Fruit fly (Drosophila melanogaster): ENCODE measurements around the gene CG11369.

CG11369 gene

DNA sequence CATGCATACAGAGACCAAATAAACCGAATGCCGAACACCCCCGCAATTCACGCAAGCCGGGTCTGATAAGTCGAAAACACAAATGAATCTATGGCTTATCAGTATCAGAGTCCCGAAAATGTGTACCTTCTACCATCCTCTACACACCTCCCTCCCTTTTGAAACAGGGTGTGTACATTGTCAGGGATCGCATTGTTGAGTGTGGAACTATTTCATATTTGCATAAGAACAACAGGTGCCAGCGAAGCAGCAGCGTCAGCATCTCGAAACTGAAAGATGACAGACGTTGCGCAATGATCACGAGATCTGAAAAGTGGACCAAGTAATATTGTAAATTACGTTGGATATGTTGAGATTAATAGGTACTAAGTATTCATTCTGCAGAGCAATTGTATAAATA is 5.7 kb downstream of the CG11369 start (continued):
- no peak for TF ChIP-seq CG17912 (GFP tag; optimal IDR thresholded peaks at IDR 0.05)
- TF ChIP-seq trh (GFP tag; optimal IDR thresholded peaks at IDR 0.05), result peak; percentile 3
- TF ChIP-seq CG7271 (tag; optimal IDR thresholded peaks at IDR 0.05), result no peak
- TF ChIP-seq TFAM (GFP tag; optimal IDR thresholded peaks at IDR 0.05), result no peak
- TF ChIP-seq zf30C (GFP tag; optimal IDR thresholded peaks at IDR 0.05), result no peak
- TF ChIP-seq Chrac-16 (GFP tag; optimal IDR thresholded peaks at IDR 0.05), result no peak
- no peak for TF ChIP-seq BEAF-32 (GFP tag; optimal IDR thresholded peaks at IDR 0.05)
- no peak for TF ChIP-seq CG3995 (GFP tag; optimal IDR thresholded peaks at IDR 0.05)
- no peak for TF ChIP-seq HmgZ (tag; optimal IDR thresholded peaks at IDR 0.05)
- no peak for TF ChIP-seq lbe (GFP tag; optimal IDR thresholded peaks at IDR 0.05)
- TF ChIP-seq Xrp1 (GFP tag; IDR thresholded peaks at IDR 0.05), result peak; percentile 65
- peak; percentile 18 for TF ChIP-seq fd64A (GFP tag; optimal IDR thresholded peaks at IDR 0.05)
- TF ChIP-seq CG10209 (GFP tag; optimal IDR thresholded peaks at IDR 0.05), result peak; percentile 31
- no peak for TF ChIP-seq CG5953 (GFP tag; IDR thresholded peaks at IDR 0.05)
- no peak for TF ChIP-seq Atf3 (GFP tag; optimal IDR thresholded peaks at IDR 0.05)
- TF ChIP-seq Nf-YC (tag; optimal IDR thresholded peaks at IDR 0.05), result no peak
- no peak for TF ChIP-seq MBD-R2 (GFP tag; IDR thresholded peaks at IDR 0.05)
- TF ChIP-seq Nf-YB (GFP tag; optimal IDR thresholded peaks at IDR 0.05), result no peak
- no peak for TF ChIP-seq CG31224 (GFP tag; IDR thresholded peaks at IDR 0.05)
- TF ChIP-seq CG7357 (GFP tag; IDR thresholded peaks at IDR 0.05), result no peak
- peak; percentile 44 for TF ChIP-seq CG1233 (GFP tag; optimal IDR thresholded peaks at IDR 0.05)
- no peak for TF ChIP-seq CG12236 (GFP tag; optimal IDR thresholded peaks at IDR 0.05)
- no peak for TF ChIP-seq CG13287 (GFP tag; IDR thresholded peaks at IDR 0.05; ENCODE audit: partially characterized antibody)
- TF ChIP-seq Pdp1 (GFP tag; optimal IDR thresholded peaks at IDR 0.05), result peak in 1 of 2 experiments; percentile 70
- no peak for TF ChIP-seq CG10565 (GFP tag; optimal IDR thresholded peaks at IDR 0.05)
- no peak; the same call in 1 of the 2 replicates for TF ChIP-seq ara (GFP tag; IDR thresholded peaks at IDR 0.05)
- peak; percentile 34 for TF ChIP-seq ac (GFP tag; optimal IDR thresholded peaks at IDR 0.05)
- no peak for TF ChIP-seq CG10979 (tag; optimal IDR thresholded peaks at IDR 0.05)
- TF ChIP-seq CG10431 (GFP tag; optimal IDR thresholded peaks at IDR 0.05), result no peak
- TF ChIP-seq CG15601 (tag; optimal IDR thresholded peaks at IDR 0.05), result no peak
- no peak for TF ChIP-seq CG1647 (GFP tag; optimal IDR thresholded peaks at IDR 0.05)
- TF ChIP-seq Dfd (GFP tag; optimal IDR thresholded peaks at IDR 0.05), result no peak
- TF ChIP-seq tio (GFP tag; optimal IDR thresholded peaks at IDR 0.05), result peak; percentile 23
- TF ChIP-seq CG18262 (tag; optimal IDR thresholded peaks at IDR 0.05), result no peak
- no peak for TF ChIP-seq Meics (GFP tag; optimal IDR thresholded peaks at IDR 0.05)
- no peak for TF ChIP-seq oc (tag; optimal IDR thresholded peaks at IDR 0.05)
- TF ChIP-seq CG12744 (GFP tag; optimal IDR thresholded peaks at IDR 0.05), result no peak
- TF ChIP-seq CG5180 (GFP tag; optimal IDR thresholded peaks at IDR 0.05), result no peak
- no peak for TF ChIP-seq CG11456 (GFP tag; IDR thresholded peaks at IDR 0.05)
- TF ChIP-seq CG2202 (tag; optimal IDR thresholded peaks at IDR 0.05), result peak; percentile 19
- TF ChIP-seq CG32767 (GFP tag; IDR thresholded peaks at IDR 0.05), result no peak
- TF ChIP-seq Atf-2 (GFP tag; optimal IDR thresholded peaks at IDR 0.05), result no peak
- no peak for TF ChIP-seq CG18599 (GFP tag; optimal IDR thresholded peaks at IDR 0.05)
- no peak for TF ChIP-seq inv (GFP tag; IDR thresholded peaks at IDR 0.05; ENCODE audit: partially characterized antibody)
- no peak for TF ChIP-seq CG9797 (GFP tag; optimal IDR thresholded peaks at IDR 0.05)
- TF ChIP-seq CG17186 (GFP tag; optimal IDR thresholded peaks at IDR 0.05), result no peak
- TF ChIP-seq CG7928 (GFP tag; optimal IDR thresholded peaks at IDR 0.05), result no peak
- no peak for TF ChIP-seq pros (GFP tag; optimal IDR thresholded peaks at IDR 0.05)
- no peak for TF ChIP-seq vvl (GFP tag; IDR thresholded peaks at IDR 0.05)
- TF ChIP-seq CG15011 (GFP tag; optimal IDR thresholded peaks at IDR 0.05), result no peak
- TF ChIP-seq twi (tag; optimal IDR thresholded peaks at IDR 0.05), result no peak
